Worm (Caenorhabditis elegans): Measurements from ENCODE around the gene Y17G7B.8.
"Not testable (repeated sequence)": the region's sequence is repeated elsewhere in the genome, so short reads cannot be mapped to it uniquely, and the experiment has no call there.

The Y17G7B.8 gene

DNA sequence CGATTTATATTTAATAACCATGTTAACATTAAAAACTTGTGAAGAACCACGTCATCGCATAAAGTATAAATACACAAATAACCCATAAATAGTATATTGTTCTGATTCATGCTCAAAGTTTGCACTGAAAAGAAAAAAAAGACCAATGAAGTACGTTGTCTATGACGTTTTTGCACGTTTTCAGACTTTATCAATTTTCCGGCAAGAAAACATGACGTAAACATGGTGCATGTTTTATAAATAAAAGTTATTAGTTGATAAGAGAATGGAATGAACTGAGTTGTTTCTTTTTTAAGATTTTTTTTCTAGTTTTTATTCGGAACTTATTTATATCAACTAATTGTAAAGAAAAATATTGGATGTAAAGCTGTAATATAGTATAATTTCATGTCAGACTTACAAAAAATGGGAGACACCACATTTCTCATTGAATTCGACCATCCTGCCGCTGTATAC lies 37.2 kb upstream of the Y17G7B.8 start, which contains the start of gene arrd-8:
arrd-8 (plus strand) TSS at position 406 of the 456 bp plus-strand sequence.
- TF ChIP-seq efl-1 (optimal IDR thresholded peaks at IDR 0.05) (no peak), efl-1 (GFP tag; optimal IDR thresholded peaks at IDR 0.05 in 1 of 2) (peak in 1 of 2 experiments; percentile 62), elt-2 (tag; optimal IDR thresholded peaks at IDR 0.05) (peak; percentile 19), efl-3 (GFP tag; optimal IDR thresholded peaks at IDR 0.05) (no peak)

DNA sequence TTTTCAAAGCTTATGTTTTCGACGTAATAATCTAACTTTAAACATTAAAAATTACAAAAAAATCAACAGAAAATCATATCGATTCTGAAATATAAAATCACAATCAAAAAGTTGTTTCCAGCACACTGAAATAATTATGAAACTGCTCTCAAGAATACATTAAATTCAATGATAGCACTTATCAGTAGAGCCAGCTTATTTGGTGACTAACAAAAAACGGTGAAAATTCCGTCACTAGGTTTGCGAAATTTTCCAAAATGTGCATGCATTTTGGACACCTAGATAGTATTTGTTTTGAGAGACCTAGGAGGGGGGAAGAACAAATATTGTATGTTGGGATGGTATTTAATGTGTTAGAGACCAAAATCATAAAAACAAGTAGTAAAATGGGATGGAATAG lies 35.5 kb upstream of the Y17G7B.8 start:
- TF ChIP-seq elt-2 (tag; optimal IDR thresholded peaks at IDR 0.05) (peak; percentile 36), lin-35 (GFP tag; optimal IDR thresholded peaks at IDR 0.05) (peak in 1 of 2 experiments; percentile 6), pag-3 (tag; optimal IDR thresholded peaks at IDR 0.05; ENCODE audit: borderline replicate concordance, insufficient read depth) (no peak)

DNA sequence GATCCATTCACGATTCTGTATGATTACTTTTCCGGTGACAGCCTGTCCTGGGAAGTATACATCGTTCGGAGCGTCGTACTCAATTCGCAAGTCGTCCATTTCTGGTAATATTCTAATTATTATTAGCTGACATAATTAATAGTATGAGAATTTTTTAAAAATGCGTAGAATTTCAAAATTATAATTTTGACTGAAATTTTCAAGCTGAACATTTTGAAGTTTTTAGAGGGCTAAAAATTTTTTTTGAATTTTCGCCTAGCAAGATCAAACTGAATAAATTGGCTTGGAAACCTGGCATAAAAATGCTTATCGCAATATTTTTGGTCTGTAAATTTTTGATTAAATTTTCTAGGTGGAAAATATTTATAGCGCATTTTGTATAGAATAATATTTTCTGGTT lies 35.0 kb upstream of the Y17G7B.8 start, which contains the start of gene arrd-7:
arrd-7 (minus strand) TSS at position 101 of the 400 bp plus-strand sequence.
- TF ChIP-seq egl-13 (tag; optimal IDR thresholded peaks at IDR 0.05) = no peak
- no peak for TF ChIP-seq tlp-1 (tag; optimal IDR thresholded peaks at IDR 0.05)
- TF ChIP-seq lin-15B (tag; optimal IDR thresholded peaks at IDR 0.05) = no peak
- TF ChIP-seq nhr-12 (tag; optimal IDR thresholded peaks at IDR 0.05) = no peak
- no peak for TF ChIP-seq unc-62 (GFP tag; optimal IDR thresholded peaks at IDR 0.05)
- TF ChIP-seq ces-1 (GFP tag; optimal IDR thresholded peaks at IDR 0.05) = no peak
- no peak for TF ChIP-seq ztf-11 (tag; optimal IDR thresholded peaks at IDR 0.05)
- TF ChIP-seq sox-4 (tag; optimal IDR thresholded peaks at IDR 0.05) = no peak
- TF ChIP-seq nhr-28 (tag; optimal IDR thresholded peaks at IDR 0.05) = no peak

DNA sequence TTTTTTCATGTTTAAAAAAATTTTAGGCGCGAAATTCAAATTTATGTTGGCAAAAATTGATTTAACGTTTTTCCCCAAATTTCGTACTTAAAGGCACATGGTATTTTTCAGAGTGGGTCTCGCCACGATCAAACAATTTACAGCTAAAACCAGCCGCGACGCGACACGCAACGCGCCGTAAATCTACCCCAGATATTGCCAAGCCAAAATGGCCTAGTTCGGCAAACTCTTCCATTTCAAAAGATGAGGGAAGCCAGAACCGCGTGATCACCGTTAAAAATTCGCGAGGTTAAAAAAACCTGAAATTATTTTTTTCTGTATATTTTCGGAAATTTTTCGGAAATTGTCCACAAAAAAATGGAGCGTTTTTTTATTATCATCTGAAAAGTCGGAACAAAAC lies 32.3 kb upstream of the Y17G7B.8 start:
- TF ChIP-seq nhr-71 (tag; optimal IDR thresholded peaks at IDR 0.05) (peak; percentile 16), efl-1 (optimal IDR thresholded peaks at IDR 0.05) (no peak), efl-1 (GFP tag; optimal IDR thresholded peaks at IDR 0.05 in 1 of 2) (peak in 1 of 2 experiments; percentile 81), pqm-1 (tag; optimal IDR thresholded peaks at IDR 0.05) (no peak)

DNA sequence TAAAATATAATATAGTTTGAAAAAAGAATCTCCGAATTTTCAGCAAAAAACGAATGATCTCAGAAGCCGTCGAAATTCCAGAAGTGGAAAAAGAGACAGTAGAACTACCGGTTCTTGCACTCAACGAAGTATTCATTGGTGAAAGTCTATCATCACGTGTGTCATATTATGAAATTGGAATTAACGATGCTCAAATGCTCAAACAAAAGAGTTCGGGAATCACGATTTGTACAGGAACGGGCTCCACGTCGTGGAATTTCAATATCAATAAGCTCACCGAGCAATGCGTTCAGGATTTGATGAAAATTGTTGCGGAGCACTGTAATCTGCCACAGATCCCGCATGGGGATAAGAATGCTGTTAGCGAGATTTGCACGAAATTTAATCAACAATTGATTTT lies 30.8 kb upstream of the Y17G7B.8 start:
- TF ChIP-seq nhr-90 (tag; optimal IDR thresholded peaks at IDR 0.05; ENCODE audit: poor library complexity) (peak; percentile 8), jun-1 (tag; optimal IDR thresholded peaks at IDR 0.05) (no peak), hpl-2 (GFP tag; optimal IDR thresholded peaks at IDR 0.05) (peak; percentile 20)

DNA sequence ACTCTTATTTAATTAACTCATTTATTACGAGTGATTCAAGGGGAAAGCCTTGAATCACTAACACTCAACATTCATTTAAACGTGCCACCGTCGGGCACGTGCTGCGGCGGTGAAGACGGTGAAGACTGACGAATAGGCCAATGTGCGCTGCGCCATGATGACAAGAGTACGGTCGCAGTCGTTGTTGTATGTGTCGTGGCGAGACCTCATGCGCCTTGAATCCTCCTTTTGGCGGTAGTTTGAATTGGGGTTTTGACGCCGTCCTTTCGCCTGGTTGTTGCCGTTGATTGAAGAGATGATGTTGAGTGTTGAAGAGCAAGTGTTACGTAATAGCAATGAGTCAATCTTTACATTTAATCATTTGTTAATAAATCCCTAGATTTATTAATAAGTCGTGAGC lies 29.3 kb upstream of the Y17G7B.8 start:
- TF ChIP-seq dpl-1 (GFP tag; optimal IDR thresholded peaks at IDR 0.05) (peak in 2 of 3 experiments; percentile 3 to 4), efl-1 (GFP tag; optimal IDR thresholded peaks at IDR 0.05 in 1 of 2) (peak; percentile 13 to 94), lin-35 (GFP tag; optimal IDR thresholded peaks at IDR 0.05) (peak in 1 of 2 experiments; percentile 27)
- not testable (repeated sequence) for TF ChIP-seq efl-1 (optimal IDR thresholded peaks at IDR 0.05)

DNA sequence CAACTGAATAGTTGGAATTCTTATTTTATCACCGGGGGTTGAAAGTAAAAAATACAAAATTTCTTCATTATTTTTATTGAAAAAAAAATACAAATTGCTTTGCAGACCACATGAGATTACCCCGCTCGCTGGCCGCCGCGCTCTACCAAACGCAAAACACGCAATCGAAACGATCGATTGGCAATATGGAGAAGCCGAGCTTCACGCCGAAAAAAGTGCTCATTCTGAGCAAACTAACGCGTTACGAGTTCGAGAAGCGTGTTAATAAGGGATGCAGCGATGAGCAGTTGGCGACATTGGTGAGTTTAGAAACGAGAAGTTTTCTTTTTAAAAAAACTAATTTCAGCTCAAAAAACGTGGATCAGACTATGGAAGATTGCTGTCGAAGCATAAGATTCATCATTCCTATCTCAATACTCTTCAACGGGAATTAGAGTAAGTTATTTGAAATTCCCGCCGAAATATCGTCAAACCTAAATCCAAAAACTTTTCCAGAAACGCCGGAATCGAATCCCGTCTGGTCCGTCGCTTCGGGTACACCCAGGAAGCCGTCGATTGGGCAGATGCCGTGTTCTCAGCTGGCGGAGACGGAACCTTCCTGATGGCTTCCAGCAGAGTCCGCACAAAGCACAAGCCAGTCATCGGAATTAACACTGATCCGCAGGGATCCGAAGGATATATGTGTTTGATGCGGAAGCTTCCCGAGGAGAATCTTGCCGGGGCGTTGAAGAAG lies 28.0 kb upstream of the Y17G7B.8 start:
- TF ChIP-seq nhr-12 (tag; optimal IDR thresholded peaks at IDR 0.05) (no peak), ama-1 (optimal IDR thresholded peaks at IDR 0.05) (peak; percentile 62), efl-1 (optimal IDR thresholded peaks at IDR 0.05) (no peak), efl-1 (GFP tag; optimal IDR thresholded peaks at IDR 0.05 in 1 of 2) (peak in 1 of 2 experiments; percentile 76)

DNA sequence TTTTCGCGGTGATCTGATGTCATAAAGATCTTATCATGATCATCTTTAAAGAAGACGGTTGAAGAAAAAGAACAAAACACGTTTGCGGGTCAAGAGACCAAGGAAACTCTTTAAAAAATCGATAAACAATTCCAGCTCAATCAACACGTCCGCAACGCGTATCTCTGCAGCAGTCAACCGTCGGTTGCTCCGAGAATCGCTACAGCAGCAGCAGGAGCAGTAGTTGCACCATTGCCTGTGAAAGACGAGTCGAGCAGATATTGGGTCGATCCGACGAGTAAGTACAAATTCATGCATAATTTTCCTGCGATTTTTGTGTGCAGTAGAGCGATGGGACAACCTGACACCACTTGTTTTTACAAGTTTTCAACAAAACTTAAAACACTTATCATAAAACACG lies 27.0 kb upstream of the Y17G7B.8 start:
- TF ChIP-seq sox-4 (tag; optimal IDR thresholded peaks at IDR 0.05) (no peak), elt-3 (tag; optimal IDR thresholded peaks at IDR 0.05) (peak in 1 of 6 experiments; percentile 15), nhr-71 (tag; optimal IDR thresholded peaks at IDR 0.05) (no peak), ztf-4 (tag; optimal IDR thresholded peaks at IDR 0.05) (no peak), hlh-4 (tag; optimal IDR thresholded peaks at IDR 0.05) (no peak), nhr-90 (tag; optimal IDR thresholded peaks at IDR 0.05; ENCODE audit: poor library complexity) (peak; percentile 18), egl-27 (tag; optimal IDR thresholded peaks at IDR 0.05) (no peak), egl-13 (tag; optimal IDR thresholded peaks at IDR 0.05) (no peak), efl-1 (optimal IDR thresholded peaks at IDR 0.05) (peak in 1 of 2 experiments; percentile 9), efl-1 (GFP tag; optimal IDR thresholded peaks at IDR 0.05 in 1 of 2) (no peak), pqm-1 (tag; optimal IDR thresholded peaks at IDR 0.05) (no peak), aha-1 (tag; optimal IDR thresholded peaks at IDR 0.05) (no peak), isw-1 (GFP tag; IDR thresholded peaks at IDR 0.05) (no peak), irx-1 (tag; optimal IDR thresholded peaks at IDR 0.05) (no peak), mab-9 (GFP tag; IDR thresholded peaks at IDR 0.05) (no peak), jun-1 (tag; optimal IDR thresholded peaks at IDR 0.05) (no peak)

Measured in whole organism, L1 larva.